Fruit fly (Drosophila melanogaster) whole organism, wandering third instar larva: ENCODE measurements around the gene MRG15.

Source experiments
- CG32264 ChIP-seq: fragments of 200-800 bp; sonication (Bioruptor generic); optimal IDR thresholded peaks from 2 replicates; lab custom pipeline; 2016; ENCODE audit warnings: missing biosample characterization, missing genetic modification characterization
- CG9705 ChIP-seq: fragments of 200-800 bp; sonication (Bioruptor generic); optimal IDR thresholded peaks from 2 replicates; lab custom pipeline; 2018; ENCODE audit warnings: missing biosample characterization, mild to moderate bottlenecking, missing genetic modification characterization
- Dif ChIP-seq: fragments of 200-275, 200-300 bp; sonication (Bioruptor generic); optimal IDR thresholded peaks from 2 replicates; lab custom pipeline; 2018; ENCODE audit warnings: missing biosample characterization, missing genetic modification characterization; ENCODE audit not compliant: partially characterized antibody
- HLH106 ChIP-seq: fragments of 200-800 bp; optimal IDR thresholded peaks from 3 replicates; lab custom pipeline; 2019; ENCODE audit warnings: missing biosample characterization, mild to moderate bottlenecking, missing genetic modification characterization, moderate library complexity
- Hnf4 ChIP-seq: fragments of 200-800 bp; sonication (Bioruptor generic); optimal IDR thresholded peaks from 2 replicates; lab custom pipeline; 2016; ENCODE audit warnings: missing biosample characterization, mild to moderate bottlenecking, missing genetic modification characterization
- Hr83 ChIP-seq: fragments of 200-300 bp; sonication (Bioruptor generic); optimal IDR thresholded peaks from 2 replicates; lab custom pipeline; 2016; ENCODE audit warnings: missing biosample characterization, mild to moderate bottlenecking, missing genetic modification characterization, moderate library complexity; ENCODE audit not compliant: poor library complexity, severe bottlenecking
- Jra ChIP-seq: sonication (Bioruptor generic); optimal IDR thresholded peaks from 2 replicates; lab custom pipeline; 2016; ENCODE audit warnings: missing biosample characterization, missing genetic modification characterization
- Mio ChIP-seq: sonication (Bioruptor generic); optimal IDR thresholded peaks from 2 replicates; lab custom pipeline; 2016; ENCODE audit warnings: missing biosample characterization, missing genetic modification characterization
- Myc ChIP-seq: fragments of >200 bp; optimal IDR thresholded peaks from 2 replicates; lab custom pipeline; 2017
- OdsH ChIP-seq: fragments of 200-800 bp; sonication (Bioruptor generic); optimal IDR thresholded peaks from 2 replicates; lab custom pipeline; 2016; ENCODE audit warnings: missing biosample characterization, mild to moderate bottlenecking, missing genetic modification characterization
- Rel ChIP-seq, 2 experiments: fragments of 200-800 bp; sonication (Bioruptor generic) in 1 of 2; optimal IDR thresholded peaks; 2 replicates in 1 of 2; 3 replicates in 1 of 2; lab custom pipeline; 2016 to 2019; ENCODE audit warnings: mild to moderate bottlenecking in 2 of 2, missing biosample characterization in 2 of 2, missing genetic modification characterization in 2 of 2, moderate library complexity in 1 of 2
- Sp1 ChIP-seq: fragments of 200-800 bp; sonication (Bioruptor generic); optimal IDR thresholded peaks from 3 replicates; lab custom pipeline; 2019; ENCODE audit warnings: missing biosample characterization, mild to moderate bottlenecking, missing genetic modification characterization, moderate library complexity
- br ChIP-seq: fragments of 200-800 bp; sonication (Bioruptor generic); optimal IDR thresholded peaks from 2 replicates; lab custom pipeline; 2016; ENCODE audit warnings: missing biosample characterization, missing genetic modification characterization
- brk ChIP-seq: fragments of 200-800 bp; sonication (Bioruptor generic); optimal IDR thresholded peaks from 2 replicates; lab custom pipeline; 2016; ENCODE audit warnings: missing biosample characterization, mild to moderate bottlenecking, missing genetic modification characterization
- dsf ChIP-seq: sonication (Bioruptor generic); optimal IDR thresholded peaks from 2 replicates; lab custom pipeline; 2016; ENCODE audit warnings: missing biosample characterization, missing genetic modification characterization, borderline replicate concordance
- ey ChIP-seq: fragments of 200-800 bp; sonication (Bioruptor generic); optimal IDR thresholded peaks from 2 replicates; lab custom pipeline; 2016; ENCODE audit warnings: missing biosample characterization, missing genetic modification characterization
- fru ChIP-seq: fragments of 200-800 bp; sonication (Bioruptor generic); optimal IDR thresholded peaks from 3 replicates; lab custom pipeline; 2016; ENCODE audit warnings: missing biosample characterization, mild to moderate bottlenecking, missing genetic modification characterization
- h ChIP-seq: fragments of 200-800 bp; sonication (Bioruptor generic); optimal IDR thresholded peaks from 3 replicates; lab custom pipeline; 2016; ENCODE audit warnings: missing biosample characterization, mild to moderate bottlenecking, missing genetic modification characterization
- jim ChIP-seq: fragments of 175-275, 200-325 bp; sonication (Bioruptor generic); optimal IDR thresholded peaks from 2 replicates; lab custom pipeline; 2016; ENCODE audit warnings: missing biosample characterization, mild to moderate bottlenecking, missing genetic modification characterization
- lola ChIP-seq: fragments of >200 bp; optimal IDR thresholded peaks from 2 replicates; lab custom pipeline; 2017; ENCODE audit warnings: missing biosample characterization, missing genetic modification characterization
- pan ChIP-seq: fragments of >200 bp; optimal IDR thresholded peaks from 2 replicates; lab custom pipeline; 2017
- psq ChIP-seq: fragments of 200-800 bp; sonication (Bioruptor generic); optimal IDR thresholded peaks from 3 replicates; lab custom pipeline; 2017; ENCODE audit warnings: missing biosample characterization, mild to moderate bottlenecking, missing genetic modification characterization, moderate library complexity
- sage ChIP-seq: fragments of 200-800 bp; sonication (Bioruptor generic); optimal IDR thresholded peaks from 2 replicates; lab custom pipeline; 2016; ENCODE audit warnings: missing biosample characterization, mild to moderate bottlenecking, missing genetic modification characterization
- sv ChIP-seq: fragments of 200-800 bp; sonication (Bioruptor generic); optimal IDR thresholded peaks from 3 replicates; lab custom pipeline; 2016; ENCODE audit warnings: missing biosample characterization, missing genetic modification characterization
- woc ChIP-seq: sonication (Bioruptor generic); optimal IDR thresholded peaks from 2 replicates; lab custom pipeline; 2016; ENCODE audit warnings: missing biosample characterization, mild to moderate bottlenecking, missing genetic modification characterization

MRG15 gene

dm6 chr3R:15268856-15269255 lies 9.1 kb downstream of the MRG15 start:
- TF ChIP-seq Hnf4 (GFP tag; lab: Kevin White, UChicago) (no peak), dsf (GFP tag; lab: Kevin White, UChicago) (no peak)
- TF ChIP-seq, all 38 proteins: peak for 0

- TF ChIP-seq Rel (GFP tag; optimal IDR thresholded peaks at IDR 0.05; lab: Kevin White, UChicago) (no peak), Rel (tag; optimal IDR thresholded peaks at IDR 0.05; lab: Kevin White, UChicago) (no peak), Hr83 (GFP tag; lab: Kevin White, UChicago) (peak; percentile 22), Jra (GFP tag; lab: Kevin White, UChicago) (no peak), h (no peak), sv (GFP tag; lab: Kevin White, UChicago) (no peak), ey (no peak)
Observed at dm6 chr3R:15268426-15268825, 9.5 kb downstream of the MRG15 start, which contains the start of the genes CG14864 and Zip88E. TSS of gene CG14864 (minus strand) at chr3R:15268538. TSS of gene Zip88E (plus strand) at chr3R:15268662.

dm6 chr3R:15265406-15266040 lies 12.4 kb downstream of the MRG15 start, which contains the start of gene ATPsynO:
TSS of gene ATPsynO (plus strand) at chr3R:15265591.
- no peak for TF ChIP-seq CG9705 (GFP tag; lab: Kevin White, UChicago)
- peak; percentile 27 for TF ChIP-seq HLH106 (tag; lab: Kevin White, UChicago)
- TF ChIP-seq Rel (GFP tag; optimal IDR thresholded peaks at IDR 0.05; lab: Kevin White, UChicago): no peak
- peak; percentile 43 for TF ChIP-seq Rel (tag; optimal IDR thresholded peaks at IDR 0.05; lab: Kevin White, UChicago)
- peak; percentile 28 for TF ChIP-seq Sp1
- no peak for TF ChIP-seq OdsH (GFP tag; lab: Kevin White, UChicago)
- TF ChIP-seq Myc (lab: Kevin White, UChicago): peak; percentile 73

dm6 chr3R:15263946-15264345 lies 14.0 kb downstream of the MRG15 start:
- TF ChIP-seq OdsH (GFP tag; lab: Kevin White, UChicago): no peak
- TF ChIP-seq lola: no peak
- no peak for TF ChIP-seq brk

dm6 chr3R:15262710-15263672 lies 14.9 kb downstream of the MRG15 start, which contains the start of the genes eIF2gamma and Set:
TSS of gene eIF2gamma (minus strand) at chr3R:15263458.
TSS of gene Set (plus strand) at chr3R:15263552.
- TF ChIP-seq HLH106 (tag; lab: Kevin White, UChicago): peak; percentile 33
- no peak for TF ChIP-seq lola
- peak; percentile 25 for TF ChIP-seq jim (GFP tag; lab: Kevin White, UChicago)
- peak; percentile 92 for TF ChIP-seq Hr83 (GFP tag; lab: Kevin White, UChicago)
- TF ChIP-seq Myc (lab: Kevin White, UChicago): peak; percentile 10
- TF ChIP-seq OdsH (GFP tag; lab: Kevin White, UChicago): peak; percentile 21
- no peak for TF ChIP-seq Rel (GFP tag; optimal IDR thresholded peaks at IDR 0.05; lab: Kevin White, UChicago)
- TF ChIP-seq Rel (tag; optimal IDR thresholded peaks at IDR 0.05; lab: Kevin White, UChicago): peak; percentile 54
- peak; percentile 3 for TF ChIP-seq CG9705 (GFP tag; lab: Kevin White, UChicago)
- peak; percentile 14 for TF ChIP-seq psq (GFP tag; lab: Kevin White, UChicago)
- no peak for TF ChIP-seq sage (GFP tag; lab: Kevin White, UChicago)
- TF ChIP-seq ey: peak; percentile 42
- TF ChIP-seq, all 38 proteins: peak for 9

- TF ChIP-seq lola: no peak
- peak; percentile 60 for TF ChIP-seq fru (GFP tag; lab: Kevin White, UChicago)
- no peak for TF ChIP-seq Myc (lab: Kevin White, UChicago)
- peak; percentile 37 for TF ChIP-seq ey
- TF ChIP-seq brk: no peak
- no peak for TF ChIP-seq h
- peak; percentile 14 for TF ChIP-seq br (GFP tag; lab: Kevin White, UChicago)
- TF ChIP-seq pan: no peak
- TF ChIP-seq psq (GFP tag; lab: Kevin White, UChicago): peak; percentile 61
- no peak for TF ChIP-seq CG9705 (GFP tag; lab: Kevin White, UChicago)
- no peak for TF ChIP-seq Jra (GFP tag; lab: Kevin White, UChicago)
- peak; percentile 30 for TF ChIP-seq sv (GFP tag; lab: Kevin White, UChicago)
- no peak for TF ChIP-seq Mio (GFP tag; lab: Kevin White, UChicago)
- peak; percentile 61 for TF ChIP-seq HLH106 (tag; lab: Kevin White, UChicago)
- TF ChIP-seq Rel (GFP tag; optimal IDR thresholded peaks at IDR 0.05; lab: Kevin White, UChicago): no peak
- TF ChIP-seq Rel (tag; optimal IDR thresholded peaks at IDR 0.05; lab: Kevin White, UChicago): no peak
- no peak for TF ChIP-seq dsf (GFP tag; lab: Kevin White, UChicago)
- TF ChIP-seq OdsH (GFP tag; lab: Kevin White, UChicago): peak; percentile 55
- no peak for TF ChIP-seq CG32264 (GFP tag; lab: Kevin White, UChicago)
- no peak for TF ChIP-seq Hnf4 (GFP tag; lab: Kevin White, UChicago)
- no peak for TF ChIP-seq woc
- TF ChIP-seq Dif (GFP tag; lab: Kevin White, UChicago): peak; percentile 11
- TF ChIP-seq sage (GFP tag; lab: Kevin White, UChicago): no peak
Observed at dm6 chr3R:15250454-15250853, 27.5 kb downstream of the MRG15 start.
